Worm (Caenorhabditis elegans) whole organism, L3 larva: ENCODE data around the gene srx-14.

Source experiments
- aly-2 ChIP-seq: fragments of 150-350 bp; optimal IDR thresholded peaks from 2 replicates; lab custom pipeline; 2014; ENCODE audit warnings: missing biosample characterization, missing genetic modification characterization
- daf-12 ChIP-seq: fragments of 150-350 bp; optimal IDR thresholded peaks from 2 replicates; lab custom pipeline; 2014; ENCODE audit warnings: missing biosample characterization, missing genetic modification reagents, missing genetic modification characterization
- egl-27 ChIP-seq: sonication (generic microtip); optimal IDR thresholded peaks from 4 replicates; lab custom pipeline; 2017; ENCODE audit warnings: missing biosample characterization, missing genetic modification reagents, missing genetic modification characterization
- elt-1 ChIP-seq: fragments of 150-350 bp; optimal IDR thresholded peaks from 2 replicates; lab custom pipeline; 2014; ENCODE audit warnings: missing biosample characterization, missing genetic modification characterization
- fkh-10 ChIP-seq: sonication (generic microtip); optimal IDR thresholded peaks from 2 replicates; lab custom pipeline; 2017; ENCODE audit warnings: missing biosample characterization, missing genetic modification reagents, missing genetic modification characterization
- nhr-11 ChIP-seq: fragments of 150-350 bp; optimal IDR thresholded peaks from 2 replicates; lab custom pipeline; 2014; ENCODE audit warnings: missing biosample characterization, missing genetic modification characterization
- nhr-43 ChIP-seq: sonication (generic microtip); optimal IDR thresholded peaks from 2 replicates; lab custom pipeline; 2016; ENCODE audit warnings: mild to moderate bottlenecking, missing genetic modification characterization, missing compliant biosample characterization; ENCODE audit not compliant: poor library complexity, severe bottlenecking
- nhr-67 ChIP-seq: fragments of 150-350 bp; optimal IDR thresholded peaks from 2 replicates; lab custom pipeline; 2014; ENCODE audit warnings: missing biosample characterization, missing genetic modification characterization
- pha-4 ChIP-seq: fragments of 150-350 bp; optimal IDR thresholded peaks from 2 replicates; lab custom pipeline; 2014; ENCODE audit warnings: missing biosample characterization, missing genetic modification reagents, missing genetic modification characterization
- pqm-1 ChIP-seq: fragments of 150-350 bp; optimal IDR thresholded peaks from 2 replicates; lab custom pipeline; 2017; ENCODE audit warnings: missing biosample characterization, missing genetic modification characterization, inconsistent platforms
- skn-1 ChIP-seq: fragments of 150-350 bp; optimal IDR thresholded peaks from 2 replicates; lab custom pipeline; 2014; ENCODE audit warnings: missing biosample characterization, missing genetic modification characterization

ce11 chrIV:1155206-1155605, 41.7 kb upstream of the srx-14 start:
- TF ChIP-seq egl-27 (tag; lab: Kevin White, UChicago) (no peak), aly-2 (no peak), elt-1 (tag; lab: Kevin White, UChicago) (no peak), skn-1 (tag; lab: Kevin White, UChicago) (no peak), nhr-67 (tag; lab: Kevin White, UChicago) (no peak), pqm-1 (no peak), pha-4 (tag; lab: Kevin White, UChicago) (no peak), fkh-10 (GFP tag; lab: Kevin White, UChicago) (no peak), nhr-43 (tag; lab: Kevin White, UChicago) (no peak), daf-12 (no peak), nhr-11 (tag; lab: Kevin White, UChicago) (no peak)
